Fruit fly (Drosophila melanogaster) whole organism, embryonic: ENCODE data around the gene Gbeta76C.

Experiments used
- Abd-B ChIP-seq: fragments of 200-800 bp; sonication (Bioruptor generic); optimal IDR thresholded peaks from 2 replicates; lab custom pipeline; 2018; ENCODE audit warnings: missing biosample characterization, mild to moderate bottlenecking, missing genetic modification characterization, moderate library complexity
- B-H1 ChIP-seq: fragments of 200-800 bp; sonication (Bioruptor generic); IDR thresholded peaks from 3 replicates; pipeline ENCODE4 v1.3.6; 2022; ENCODE audit warnings: missing biosample characterization, missing genetic modification characterization
- Bgb ChIP-seq: fragments of 200-800 bp; sonication (Bioruptor generic); IDR thresholded peaks from 2 replicates; pipeline ENCODE4 v1.3.6; 2022; ENCODE audit warnings: missing biosample characterization, missing genetic modification characterization; ENCODE audit not compliant: partially characterized antibody
- CG11247 ChIP-seq: fragments of 200-800 bp; sonication (Bioruptor generic); IDR thresholded peaks from 2 replicates; pipeline ENCODE4 v1.3.6; 2022; ENCODE audit warnings: missing biosample characterization, missing genetic modification characterization
- CG15479 ChIP-seq: fragments of 200-800 bp; sonication (Bioruptor generic); optimal IDR thresholded peaks from 3 replicates; lab custom pipeline; 2019; ENCODE audit warnings: missing biosample characterization, mild to moderate bottlenecking, missing genetic modification characterization, moderate library complexity
- CG1647 ChIP-seq: fragments of 200-800 bp; sonication (Bioruptor generic); optimal IDR thresholded peaks from 3 replicates; lab custom pipeline; 2016; ENCODE audit warnings: missing biosample characterization, missing genetic modification characterization
- CG18619 ChIP-seq: fragments of 200-800 bp; sonication (Bioruptor generic); optimal IDR thresholded peaks from 3 replicates; lab custom pipeline; 2017; ENCODE audit warnings: missing biosample characterization, mild to moderate bottlenecking, missing genetic modification characterization
- CG3065 ChIP-seq: fragments of 200-800 bp; sonication (Bioruptor generic); optimal IDR thresholded peaks from 2 replicates; lab custom pipeline; 2016; ENCODE audit warnings: missing biosample characterization, missing genetic modification characterization
- CG31441 ChIP-seq: fragments of 200-800 bp; sonication (Bioruptor generic); IDR thresholded peaks from 2 replicates; pipeline ENCODE4 v1.3.6; 2022; ENCODE audit warnings: missing biosample characterization, missing genetic modification characterization
- CG32532 ChIP-seq: fragments of 200-800 bp; sonication (Bioruptor generic); IDR thresholded peaks from 2 replicates; pipeline ENCODE4 v1.3.6; 2022; ENCODE audit warnings: missing biosample characterization, missing genetic modification characterization
- CG4328 ChIP-seq: fragments of 200-800 bp; sonication (Bioruptor generic); optimal IDR thresholded peaks from 3 replicates; lab custom pipeline; 2017; ENCODE audit warnings: missing biosample characterization, missing genetic modification reagents, missing genetic modification characterization
- CG4404 ChIP-seq: fragments of 200-800 bp; sonication (Bioruptor generic); IDR thresholded peaks from 2 replicates; pipeline ENCODE4 v1.3.6; 2022; ENCODE audit warnings: missing biosample characterization, missing genetic modification characterization
- CG6654 ChIP-seq: fragments of 200-800 bp; sonication (Bioruptor generic); optimal IDR thresholded peaks from 2 replicates; lab custom pipeline; 2017; ENCODE audit warnings: missing biosample characterization, mild to moderate bottlenecking, missing genetic modification characterization
- CG7963 ChIP-seq: fragments of 200-800 bp; sonication (Bioruptor generic); IDR thresholded peaks from 3 replicates; pipeline ENCODE4 v1.3.6; 2022; ENCODE audit warnings: missing biosample characterization, missing genetic modification characterization; ENCODE audit not compliant: partially characterized antibody
- CG8359 ChIP-seq: fragments of 200-800 bp; sonication (Bioruptor generic); optimal IDR thresholded peaks from 2 replicates; lab custom pipeline; 2017; ENCODE audit warnings: missing biosample characterization, mild to moderate bottlenecking, missing genetic modification characterization, borderline replicate concordance
- CG9727 ChIP-seq: fragments of 200-800 bp; sonication (Bioruptor generic); optimal IDR thresholded peaks from 3 replicates; lab custom pipeline; 2017; ENCODE audit warnings: missing biosample characterization, mild to moderate bottlenecking, missing genetic modification characterization
- CoRest ChIP-seq: fragments of 200-800 bp; sonication (Bioruptor generic); optimal IDR thresholded peaks from 3 replicates; lab custom pipeline; 2018; ENCODE audit warnings: missing biosample characterization, mild to moderate bottlenecking, missing genetic modification characterization, moderate library complexity
- D19B ChIP-seq: fragments of 200-800 bp; sonication (Bioruptor generic); optimal IDR thresholded peaks from 2 replicates; lab custom pipeline; 2017; ENCODE audit warnings: missing biosample characterization, mild to moderate bottlenecking, missing genetic modification characterization
- Dek ChIP-seq: fragments of 200-800 bp; sonication (Bioruptor generic); optimal IDR thresholded peaks from 3 replicates; lab custom pipeline; 2019; ENCODE audit warnings: missing biosample characterization, mild to moderate bottlenecking, missing genetic modification characterization, moderate library complexity
- E2f1 ChIP-seq: fragments of 200-800 bp; sonication (Bioruptor generic); IDR thresholded peaks from 2 replicates; pipeline ENCODE4 v1.3.6; 2022; ENCODE audit warnings: missing biosample characterization, missing genetic modification characterization
- Hsf ChIP-seq: fragments of 200-800 bp; sonication (Bioruptor generic); optimal IDR thresholded peaks from 3 replicates; lab custom pipeline; 2016; ENCODE audit warnings: missing biosample characterization, missing genetic modification characterization
- Max ChIP-seq: fragments of 200-800 bp; sonication (Bioruptor generic); optimal IDR thresholded peaks from 2 replicates; lab custom pipeline; 2016; ENCODE audit warnings: missing biosample characterization, mild to moderate bottlenecking, missing genetic modification characterization
- Rx ChIP-seq: fragments of 200-800 bp; sonication (Bioruptor generic); IDR thresholded peaks from 2 replicates; pipeline ENCODE4 v1.3.6; 2022; ENCODE audit warnings: missing biosample characterization, missing genetic modification characterization
- Sin3A ChIP-seq: fragments of >200 bp; optimal IDR thresholded peaks from 2 replicates; lab custom pipeline; 2018
- ase ChIP-seq: fragments of 200-800 bp; sonication (Bioruptor generic); IDR thresholded peaks from 3 replicates; pipeline ENCODE4 v1.3.6; 2022; ENCODE audit warnings: missing biosample characterization, missing genetic modification characterization
- az2 ChIP-seq: fragments of 200-800 bp; sonication (Bioruptor generic); optimal IDR thresholded peaks from 3 replicates; lab custom pipeline; 2016; ENCODE audit warnings: missing biosample characterization, missing genetic modification characterization
- cato ChIP-seq: fragments of 200-800 bp; sonication (Bioruptor generic); optimal IDR thresholded peaks from 2 replicates; lab custom pipeline; 2016; ENCODE audit warnings: missing biosample characterization, missing genetic modification characterization, borderline replicate concordance
- crc ChIP-seq: fragments of 200-800 bp; sonication (Bioruptor generic); optimal IDR thresholded peaks from 2 replicates; lab custom pipeline; 2016; ENCODE audit warnings: missing biosample characterization, missing genetic modification characterization
- da ChIP-seq: fragments of 200-800 bp; sonication (Bioruptor generic); optimal IDR thresholded peaks from 2 replicates; lab custom pipeline; 2016; ENCODE audit warnings: missing biosample characterization, missing genetic modification characterization
- dan ChIP-seq: fragments of 200-800 bp; sonication (Bioruptor generic); IDR thresholded peaks from 2 replicates; pipeline ENCODE4 v1.3.6; 2022; ENCODE audit warnings: missing biosample characterization, missing genetic modification characterization
- dm ChIP-seq: fragments of 200-800 bp; sonication (Bioruptor generic); optimal IDR thresholded peaks from 3 replicates; lab custom pipeline; 2016; ENCODE audit warnings: missing biosample characterization, missing genetic modification characterization
- emc ChIP-seq: fragments of 200-800 bp; sonication (Bioruptor generic); optimal IDR thresholded peaks from 2 replicates; lab custom pipeline; 2016; ENCODE audit warnings: missing biosample characterization, missing genetic modification characterization
- ems ChIP-seq: fragments of 200-800 bp; sonication (Bioruptor generic); optimal IDR thresholded peaks from 3 replicates; lab custom pipeline; 2016; ENCODE audit warnings: missing biosample characterization, missing genetic modification characterization
- esg ChIP-seq: fragments of 200-800 bp; sonication (Bioruptor generic); conservative IDR thresholded peaks from 2 replicates; pipeline ENCODE4 v1.3.6; 2022; ENCODE audit warnings: missing biosample characterization, missing genetic modification characterization
- eve ChIP-seq, 2 experiments: fragments of >200 bp; optimal IDR thresholded peaks; 2 replicates each; lab custom pipeline; 2017; ENCODE audit warnings: missing biosample characterization in 2 of 2, missing genetic modification characterization in 2 of 2
- h ChIP-seq: fragments of >200 bp; optimal IDR thresholded peaks from 2 replicates; lab custom pipeline; 2017
- hth ChIP-seq: fragments of >200 bp; optimal IDR thresholded peaks from 2 replicates; lab custom pipeline; 2017; ENCODE audit warnings: inconsistent platforms
- kay ChIP-seq: fragments of 200-800 bp; sonication (Bioruptor generic); optimal IDR thresholded peaks from 2 replicates; lab custom pipeline; 2016; ENCODE audit warnings: missing biosample characterization, missing genetic modification characterization
- nom ChIP-seq: fragments of 200-800 bp; sonication (Bioruptor generic); optimal IDR thresholded peaks from 2 replicates; lab custom pipeline; 2017; ENCODE audit warnings: missing biosample characterization, missing genetic modification characterization, mild to moderate bottlenecking, moderate library complexity, missing genetic modification reagents
- org-1 ChIP-seq: fragments of 200-800 bp; sonication (Bioruptor generic); optimal IDR thresholded peaks from 2 replicates; lab custom pipeline; 2017; ENCODE audit warnings: missing biosample characterization, missing genetic modification characterization
- otp ChIP-seq: fragments of 200-800 bp; sonication (Bioruptor generic); IDR thresholded peaks from 3 replicates; pipeline ENCODE4, ENCODE4 v1.3.6; 2022; ENCODE audit warnings: missing biosample characterization, missing genetic modification characterization
- p53 ChIP-seq: fragments of 200-800 bp; sonication (Bioruptor generic); optimal IDR thresholded peaks from 2 replicates; lab custom pipeline; 2016; ENCODE audit warnings: missing biosample characterization, missing genetic modification characterization
- pum ChIP-seq: fragments of 200-800 bp; sonication (Bioruptor generic); optimal IDR thresholded peaks from 2 replicates; lab custom pipeline; 2016; ENCODE audit warnings: missing biosample characterization, missing genetic modification characterization
- repo ChIP-seq: fragments of 200-800 bp; sonication (Bioruptor generic); optimal IDR thresholded peaks from 2 replicates; lab custom pipeline; 2016; ENCODE audit warnings: missing biosample characterization, missing genetic modification characterization
- row ChIP-seq: fragments of 200-800 bp; sonication (Bioruptor generic); IDR thresholded peaks from 3 replicates; pipeline ENCODE4 v1.3.6; 2022; ENCODE audit warnings: missing biosample characterization, missing genetic modification characterization
- sob ChIP-seq: fragments of 200-800 bp; sonication (Bioruptor generic); IDR thresholded peaks from 2 replicates; pipeline ENCODE4 v1.3.6; 2022; ENCODE audit warnings: missing biosample characterization, missing genetic modification characterization
- tap ChIP-seq: fragments of 200-800 bp; optimal IDR thresholded peaks from 3 replicates; lab custom pipeline; 2019; ENCODE audit warnings: missing biosample characterization, mild to moderate bottlenecking, missing genetic modification characterization, moderate library complexity
- tgo ChIP-seq: fragments of 200-800 bp; sonication (Bioruptor generic); IDR thresholded peaks from 3 replicates; pipeline ENCODE4 v1.3.6; 2022; ENCODE audit warnings: missing biosample characterization, missing genetic modification characterization
- trh ChIP-seq: fragments of 200-800 bp; sonication (Bioruptor generic); optimal IDR thresholded peaks from 2 replicates; lab custom pipeline; 2016; ENCODE audit warnings: missing biosample characterization, missing genetic modification characterization
- twi ChIP-seq: fragments of 200-800 bp; optimal IDR thresholded peaks from 2 replicates; lab custom pipeline; 2019; ENCODE audit warnings: missing biosample characterization, mild to moderate bottlenecking, missing genetic modification characterization, moderate library complexity
- usp ChIP-seq: fragments of >200 bp; optimal IDR thresholded peaks from 2 replicates; lab custom pipeline; 2017; ENCODE audit warnings: missing biosample characterization, missing genetic modification characterization
- wor ChIP-seq: fragments of 200-800 bp; sonication (Bioruptor generic); IDR thresholded peaks from 2 replicates; pipeline ENCODE4 v1.3.6; 2022; ENCODE audit warnings: missing biosample characterization, missing genetic modification characterization
- zen ChIP-seq: fragments of 200-800 bp; sonication (Bioruptor generic); optimal IDR thresholded peaks from 3 replicates; lab custom pipeline; 2018; ENCODE audit warnings: missing biosample characterization, mild to moderate bottlenecking, missing genetic modification characterization, moderate library complexity

Gbeta76C gene

dm6 chr3L:19687200-19687687 is at the start of gene Gbeta76C, which contains the start of gene CG8765 (continued):
- no peak for TF ChIP-seq CG18619 (GFP tag; lab: Kevin White, UChicago)
- no peak for TF ChIP-seq eve (GFP tag; optimal IDR thresholded peaks at IDR 0.05; lab: Kevin White, UChicago)
- no peak for TF ChIP-seq D19B (GFP tag; lab: Kevin White, UChicago)
- peak; percentile 35 for TF ChIP-seq p53 (GFP tag; lab: Kevin White, UChicago)
- no peak for TF ChIP-seq trh (GFP tag; lab: Kevin White, UChicago)
- peak; percentile 38 for TF ChIP-seq CoRest
- no peak for TF ChIP-seq CG9727 (GFP tag; lab: Kevin White, UChicago)
- peak; percentile 3 for TF ChIP-seq emc
- peak; percentile 77 for TF ChIP-seq sob
- TF ChIP-seq CG32532 = 0 out of 2 replicates have a peak, but pooled peaks have one; percentile 18
- TF ChIP-seq ems (GFP tag; lab: Kevin White, UChicago) = peak; percentile 55
- TF ChIP-seq esg (GFP tag; lab: Robert Waterston, UW) = no peak
- TF ChIP-seq Dek (tag; lab: Kevin White, UChicago) = no peak
- TF ChIP-seq zen = peak; percentile 66
- TF ChIP-seq row (GFP tag; lab: Robert Waterston, UW) = peak; percentile 57; the same call in 2 of the 3 replicates
- no peak for TF ChIP-seq h
- peak; percentile 19 for TF ChIP-seq Max (GFP tag; lab: Kevin White, UChicago)
- no peak for TF ChIP-seq CG6654
- no peak for TF ChIP-seq cato (GFP tag; lab: Kevin White, UChicago)
- TF ChIP-seq CG11247 (GFP tag; lab: Robert Waterston, UW) = no peak
- no peak for TF ChIP-seq CG7963
- no peak for TF ChIP-seq CG3065 (GFP tag; lab: Kevin White, UChicago)
- no peak for TF ChIP-seq nom (GFP tag; lab: Kevin White, UChicago)
- peak; percentile 6 for TF ChIP-seq kay
- TF ChIP-seq ase (GFP tag; lab: Robert Waterston, UW) = no peak
- TF ChIP-seq CG31441 (GFP tag; lab: Robert Waterston, UW) = no peak
- TF ChIP-seq crc (GFP tag; lab: Kevin White, UChicago) = no peak
- TF ChIP-seq hth (lab: Kevin White, UChicago) = no peak
- TF ChIP-seq twi (tag; lab: Kevin White, UChicago) = peak; percentile 64
- TF ChIP-seq org-1 (GFP tag; lab: Kevin White, UChicago) = no peak
- no peak for TF ChIP-seq az2 (GFP tag; lab: Kevin White, UChicago)
- no peak for TF ChIP-seq usp (GFP tag; lab: Kevin White, UChicago)
- peak; percentile 10 for TF ChIP-seq repo (GFP tag; lab: Kevin White, UChicago)
- TF ChIP-seq E2f1 (GFP tag; lab: Robert Waterston, UW) = peak; percentile 60
- no peak for TF ChIP-seq CG15479
- no peak for TF ChIP-seq B-H1 (GFP tag; lab: Robert Waterston, UW)
- peak; percentile 73 for TF ChIP-seq dm (GFP tag; lab: Kevin White, UChicago)
- TF ChIP-seq pum = peak; percentile 30
- peak; percentile 40 for TF ChIP-seq CG1647 (GFP tag; lab: Kevin White, UChicago)
- no peak for TF ChIP-seq dan (GFP tag; lab: Robert Waterston, UW)
- no peak for TF ChIP-seq da (GFP tag; lab: Kevin White, UChicago)
- TF ChIP-seq wor (GFP tag; lab: Robert Waterston, UW) = no peak
- TF ChIP-seq Sin3A (lab: Kevin White, UChicago) = peak; percentile 62
- TF ChIP-seq tap (tag; lab: Kevin White, UChicago) = no peak
- no peak; the same call in 1 of the 2 replicates for TF ChIP-seq CG4404 (GFP tag; lab: Robert Waterston, UW)
- TF ChIP-seq CG8359 (GFP tag; lab: Kevin White, UChicago) = no peak
- TF ChIP-seq otp (GFP tag; lab: Robert Waterston, UW) = 0 out of 3 replicates have a peak, but pooled peaks have one; percentile 15
- TF ChIP-seq Abd-B (GFP tag; lab: Kevin White, UChicago) = peak; percentile 13
- TF ChIP-seq tgo (GFP tag; lab: Robert Waterston, UW) = no peak
- TF ChIP-seq Rx (GFP tag; lab: Robert Waterston, UW) = no peak
- no peak for TF ChIP-seq CG4328
- TF ChIP-seq Bgb = peak; percentile 50; the same call in 1 of the 2 replicates
- TF ChIP-seq Hsf (GFP tag; lab: Kevin White, UChicago) = peak; percentile 63
